Fruit fly (Drosophila melanogaster): ENCODE data around the gene CG8668.

DNA sequence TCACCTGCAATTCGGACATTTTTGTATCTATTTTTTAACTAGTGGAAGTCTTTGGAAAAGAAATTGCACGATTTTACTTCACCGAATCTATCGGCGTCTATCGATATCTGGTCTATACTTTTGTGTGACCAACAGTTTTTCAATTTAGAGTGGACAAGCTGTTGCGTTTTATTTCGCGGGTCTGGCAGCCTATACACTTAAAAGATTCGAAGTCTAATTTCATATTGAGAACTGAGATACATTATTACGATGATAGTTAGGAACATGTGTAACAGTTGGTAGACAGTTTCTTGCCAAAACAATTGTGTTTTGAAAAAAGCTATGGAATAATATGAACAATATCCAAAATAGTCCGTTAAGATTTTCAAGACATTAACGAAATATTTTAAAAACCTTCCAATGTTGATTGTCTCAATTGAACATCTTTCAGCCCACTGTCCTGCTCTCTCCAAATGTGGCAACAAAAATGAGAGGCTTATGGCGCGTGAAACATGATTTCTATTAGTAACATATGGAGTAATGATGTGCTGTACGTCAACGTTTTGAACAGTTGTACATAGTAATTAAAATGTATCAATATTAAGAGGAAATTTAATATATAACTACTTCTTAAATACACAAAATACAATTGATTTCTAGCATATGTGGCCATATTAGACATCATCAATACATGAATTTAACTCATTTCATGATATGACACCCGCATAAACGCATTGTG lies 35.7 kb downstream of the CG8668 start, which contains the start of gene Acbp1:
- TF ChIP-seq CG8478 (optimal IDR thresholded peaks at IDR 0.05) (no peak), CTCF (optimal IDR thresholded peaks at IDR 0.05) (no peak)
